Fruit fly (Drosophila melanogaster): ENCODE results near the gene AstCC.

- TF ChIP-seq Hr78 (GFP tag; optimal IDR thresholded peaks at IDR 0.05) (no peak), Rel (GFP tag; optimal IDR thresholded peaks at IDR 0.05) (no peak), Rel (tag; optimal IDR thresholded peaks at IDR 0.05) (no peak), psq (GFP tag; optimal IDR thresholded peaks at IDR 0.05) (no peak), Myc (optimal IDR thresholded peaks at IDR 0.05) (no peak), OdsH (GFP tag; optimal IDR thresholded peaks at IDR 0.05) (no peak), usp (GFP tag; optimal IDR thresholded peaks at IDR 0.05) (no peak), lola (GFP tag; optimal IDR thresholded peaks at IDR 0.05) (no peak)
Measured at dm6 chr2L:11056791-11057332, 28.2 kb downstream of the AstCC start.

Data from whole organism, wandering third instar larva.